Fruit fly (Drosophila melanogaster) whole organism, pupa: ENCODE data around the gene rgn.

Experiments used
- CG10348 ChIP-seq: fragments of 200-800 bp; sonication (Bioruptor generic); IDR thresholded peaks from 2 replicates; pipeline ENCODE4 v1.3.6; 2022; ENCODE audit warnings: missing biosample characterization, missing genetic modification characterization
- CG13204 ChIP-seq: fragments of 200-800 bp; sonication (Bioruptor generic); optimal IDR thresholded peaks from 2 replicates; lab custom pipeline; 2018; ENCODE audit warnings: missing biosample characterization, mild to moderate bottlenecking, missing genetic modification characterization, moderate library complexity
- CG14655 ChIP-seq: fragments of 200-800 bp; sonication (Bioruptor generic); optimal IDR thresholded peaks from 3 replicates; lab custom pipeline; 2017; ENCODE audit warnings: mild to moderate bottlenecking, missing biosample characterization, missing genetic modification reagents, missing genetic modification characterization
- CG15710 ChIP-seq: fragments of 200-800 bp; sonication (Bioruptor generic); optimal IDR thresholded peaks from 2 replicates; lab custom pipeline; 2018; ENCODE audit warnings: missing biosample characterization, mild to moderate bottlenecking, missing genetic modification characterization, moderate library complexity
- CG32121 ChIP-seq: fragments of 200-800 bp; sonication (Bioruptor generic); IDR thresholded peaks from 2 replicates; pipeline ENCODE4 v1.3.6; 2022; ENCODE audit warnings: missing biosample characterization, missing genetic modification characterization
- CG34367 ChIP-seq: fragments of 200-800 bp; sonication (Bioruptor generic); optimal IDR thresholded peaks from 2 replicates; lab custom pipeline; 2018; ENCODE audit warnings: missing biosample characterization, mild to moderate bottlenecking, missing genetic modification characterization
- CG4496 ChIP-seq: fragments of 200-800 bp; sonication (Bioruptor generic); IDR thresholded peaks from 3 replicates; pipeline ENCODE4 v1.3.6; 2022; ENCODE audit warnings: missing biosample characterization, missing genetic modification characterization
- CG8159 ChIP-seq: fragments of 200-800 bp; sonication (Bioruptor generic); optimal IDR thresholded peaks from 3 replicates; lab custom pipeline; 2018; ENCODE audit warnings: missing biosample characterization, mild to moderate bottlenecking, missing genetic modification characterization, moderate library complexity
- CG8301 ChIP-seq: fragments of 200-800 bp; sonication (Bioruptor generic); optimal IDR thresholded peaks from 2 replicates; lab custom pipeline; 2018; ENCODE audit warnings: missing biosample characterization, mild to moderate bottlenecking, missing genetic modification characterization
- EcR ChIP-seq: fragments of 200-800 bp; sonication (Bioruptor generic); optimal IDR thresholded peaks from 3 replicates; lab custom pipeline; 2019; ENCODE audit warnings: missing biosample characterization, missing genetic modification characterization, mild to moderate bottlenecking, moderate library complexity, missing genetic modification reagents
- Pif1A ChIP-seq: fragments of 200-800 bp; sonication (Bioruptor generic); optimal IDR thresholded peaks from 3 replicates; lab custom pipeline; 2016; ENCODE audit warnings: missing biosample characterization, missing genetic modification characterization
- gl ChIP-seq: fragments of 200-800 bp; sonication (Bioruptor generic); optimal IDR thresholded peaks from 2 replicates; lab custom pipeline; 2018; ENCODE audit warnings: missing biosample characterization, mild to moderate bottlenecking, missing genetic modification characterization
- rn ChIP-seq: fragments of 200-800 bp; sonication (Bioruptor generic); IDR thresholded peaks from 2 replicates; pipeline ENCODE4 v1.3.6; 2022; ENCODE audit warnings: missing biosample characterization, missing genetic modification characterization

DNA sequence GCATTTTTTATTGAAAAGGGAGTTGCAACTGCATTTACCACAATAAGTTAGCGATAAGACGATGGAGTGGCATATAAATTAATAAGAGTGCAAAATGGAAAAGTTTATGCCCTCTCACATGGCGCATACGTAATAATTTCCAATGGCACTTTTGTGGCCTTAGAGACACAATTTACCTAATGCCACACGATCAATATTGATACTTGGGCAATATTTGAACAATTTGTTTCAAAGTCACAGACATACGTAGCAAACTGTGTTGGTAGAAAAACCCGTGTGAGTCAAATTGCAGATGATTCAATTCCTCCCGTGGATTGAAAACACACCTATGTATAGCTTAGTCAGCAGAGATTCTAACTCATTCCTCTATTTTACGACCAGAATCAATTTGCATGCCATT lies 29.8 kb downstream of the rgn start:
- TF ChIP-seq EcR (GFP tag; lab: Kevin White, UChicago) (no peak), CG15710 (no peak), CG8301 (tag; lab: Kevin White, UChicago) (no peak), CG14655 (GFP tag; lab: Kevin White, UChicago) (no peak), CG32121 (GFP tag; lab: Robert Waterston, UW) (no peak), Pif1A (no peak), CG10348 (GFP tag; lab: Robert Waterston, UW) (no peak), CG4496 (no peak), CG13204 (GFP tag; lab: Kevin White, UChicago) (no peak), rn (no peak), gl (tag; lab: Kevin White, UChicago) (no peak), CG8159 (no peak), CG34367 (no peak)
